Fruit fly (Drosophila melanogaster) whole organism, wandering third instar larva: Measurements from ENCODE around the gene CG5167.

Experiments
- Abd-B ChIP-seq: fragments of >200 bp; optimal IDR thresholded peaks from 2 replicates; lab custom pipeline; 2017; ENCODE audit warnings: missing biosample characterization, missing genetic modification characterization
- CG32264 ChIP-seq: fragments of 200-800 bp; sonication (Bioruptor generic); optimal IDR thresholded peaks from 2 replicates; lab custom pipeline; 2016; ENCODE audit warnings: missing biosample characterization, missing genetic modification characterization
- CG9705 ChIP-seq: fragments of 200-800 bp; sonication (Bioruptor generic); optimal IDR thresholded peaks from 2 replicates; lab custom pipeline; 2018; ENCODE audit warnings: missing biosample characterization, mild to moderate bottlenecking, missing genetic modification characterization
- CrebA ChIP-seq: fragments of 200-800 bp; sonication (Bioruptor generic); optimal IDR thresholded peaks from 2 replicates; lab custom pipeline; 2016; ENCODE audit warnings: missing biosample characterization, mild to moderate bottlenecking, missing genetic modification characterization, borderline replicate concordance
- Dfd ChIP-seq: fragments of >200 bp; optimal IDR thresholded peaks from 2 replicates; lab custom pipeline; 2017; ENCODE audit warnings: missing biosample characterization, missing genetic modification characterization
- Dif ChIP-seq: fragments of 200-275, 200-300 bp; sonication (Bioruptor generic); optimal IDR thresholded peaks from 2 replicates; lab custom pipeline; 2018; ENCODE audit warnings: missing biosample characterization, missing genetic modification characterization; ENCODE audit not compliant: partially characterized antibody
- GATAd ChIP-seq: sonication (Bioruptor generic); optimal IDR thresholded peaks from 2 replicates; lab custom pipeline; 2016; ENCODE audit warnings: missing biosample characterization, missing genetic modification characterization
- HLH106 ChIP-seq: fragments of 200-800 bp; optimal IDR thresholded peaks from 3 replicates; lab custom pipeline; 2019; ENCODE audit warnings: missing biosample characterization, mild to moderate bottlenecking, missing genetic modification characterization, moderate library complexity
- Hnf4 ChIP-seq: fragments of 200-800 bp; sonication (Bioruptor generic); optimal IDR thresholded peaks from 2 replicates; lab custom pipeline; 2016; ENCODE audit warnings: missing biosample characterization, mild to moderate bottlenecking, missing genetic modification characterization
- Hr78 ChIP-seq: fragments of >200 bp; optimal IDR thresholded peaks from 2 replicates; lab custom pipeline; 2017; ENCODE audit warnings: missing biosample characterization, missing genetic modification characterization
- Jra ChIP-seq: sonication (Bioruptor generic); optimal IDR thresholded peaks from 2 replicates; lab custom pipeline; 2016; ENCODE audit warnings: missing biosample characterization, missing genetic modification characterization
- Myc ChIP-seq: fragments of >200 bp; optimal IDR thresholded peaks from 2 replicates; lab custom pipeline; 2017
- N ChIP-seq: fragments of >200 bp; optimal IDR thresholded peaks from 2 replicates; lab custom pipeline; 2018; ENCODE audit warnings: missing biosample characterization, missing external identifiers, missing genetic modification characterization
- OdsH ChIP-seq: fragments of 200-800 bp; sonication (Bioruptor generic); optimal IDR thresholded peaks from 2 replicates; lab custom pipeline; 2016; ENCODE audit warnings: missing biosample characterization, mild to moderate bottlenecking, missing genetic modification characterization
- Rel ChIP-seq, 2 experiments: fragments of 200-800 bp; sonication (Bioruptor generic) in 1 of 2; optimal IDR thresholded peaks; 2 replicates in 1 of 2; 3 replicates in 1 of 2; lab custom pipeline; 2016 to 2019; ENCODE audit warnings: mild to moderate bottlenecking in 2 of 2, missing biosample characterization in 2 of 2, missing genetic modification characterization in 2 of 2, moderate library complexity in 1 of 2
- Sp1 ChIP-seq: fragments of 200-800 bp; sonication (Bioruptor generic); optimal IDR thresholded peaks from 3 replicates; lab custom pipeline; 2019; ENCODE audit warnings: missing biosample characterization, mild to moderate bottlenecking, missing genetic modification characterization, moderate library complexity
- Vsx2 ChIP-seq: fragments of 200-300, 225-300 bp; sonication (Bioruptor generic); optimal IDR thresholded peaks from 2 replicates; lab custom pipeline; 2018; ENCODE audit warnings: missing biosample characterization, missing genetic modification characterization; ENCODE audit not compliant: partially characterized antibody
- br ChIP-seq: fragments of 200-800 bp; sonication (Bioruptor generic); optimal IDR thresholded peaks from 2 replicates; lab custom pipeline; 2016; ENCODE audit warnings: missing biosample characterization, missing genetic modification characterization
- brk ChIP-seq: fragments of 200-800 bp; sonication (Bioruptor generic); optimal IDR thresholded peaks from 2 replicates; lab custom pipeline; 2016; ENCODE audit warnings: missing biosample characterization, mild to moderate bottlenecking, missing genetic modification characterization
- dmrt93B ChIP-seq: fragments of 200-800 bp; sonication (Bioruptor generic); optimal IDR thresholded peaks from 2 replicates; lab custom pipeline; 2018; ENCODE audit warnings: missing biosample characterization, mild to moderate bottlenecking, missing genetic modification characterization
- ey ChIP-seq: fragments of 200-800 bp; sonication (Bioruptor generic); optimal IDR thresholded peaks from 2 replicates; lab custom pipeline; 2016; ENCODE audit warnings: missing biosample characterization, missing genetic modification characterization
- fru ChIP-seq: fragments of 200-800 bp; sonication (Bioruptor generic); optimal IDR thresholded peaks from 3 replicates; lab custom pipeline; 2016; ENCODE audit warnings: missing biosample characterization, mild to moderate bottlenecking, missing genetic modification characterization
- h ChIP-seq: fragments of 200-800 bp; sonication (Bioruptor generic); optimal IDR thresholded peaks from 3 replicates; lab custom pipeline; 2016; ENCODE audit warnings: missing biosample characterization, mild to moderate bottlenecking, missing genetic modification characterization
- lola ChIP-seq: fragments of >200 bp; optimal IDR thresholded peaks from 2 replicates; lab custom pipeline; 2017; ENCODE audit warnings: missing biosample characterization, missing genetic modification characterization
- psq ChIP-seq: fragments of 200-800 bp; sonication (Bioruptor generic); optimal IDR thresholded peaks from 3 replicates; lab custom pipeline; 2017; ENCODE audit warnings: missing biosample characterization, mild to moderate bottlenecking, missing genetic modification characterization, moderate library complexity
- rgr ChIP-seq: fragments of 200-800 bp; sonication (Bioruptor generic); optimal IDR thresholded peaks from 3 replicates; lab custom pipeline; 2016; ENCODE audit warnings: missing biosample characterization, mild to moderate bottlenecking, missing genetic modification characterization
- sage ChIP-seq: fragments of 200-800 bp; sonication (Bioruptor generic); optimal IDR thresholded peaks from 2 replicates; lab custom pipeline; 2016; ENCODE audit warnings: missing biosample characterization, mild to moderate bottlenecking, missing genetic modification characterization
- tai ChIP-seq: sonication (Bioruptor generic); optimal IDR thresholded peaks from 2 replicates; lab custom pipeline; 2016; ENCODE audit warnings: missing biosample characterization, missing genetic modification characterization
- usp ChIP-seq: fragments of >200 bp; optimal IDR thresholded peaks from 2 replicates; lab custom pipeline; 2017; ENCODE audit warnings: missing biosample characterization, missing genetic modification characterization
- woc ChIP-seq: sonication (Bioruptor generic); optimal IDR thresholded peaks from 2 replicates; lab custom pipeline; 2016; ENCODE audit warnings: missing biosample characterization, mild to moderate bottlenecking, missing genetic modification characterization

The CG5167 gene

dm6 chr3R:12382563-12382962, 23.8 kb upstream of the CG5167 start, which contains the start of gene CG10035:
Gene CG10035 (minus strand): TSS chr3R:12382691.
- no peak for TF ChIP-seq br (GFP tag; lab: Kevin White, UChicago)
- no peak for TF ChIP-seq CG9705 (GFP tag; lab: Kevin White, UChicago)
- TF ChIP-seq GATAd (GFP tag; lab: Kevin White, UChicago): no peak
- TF ChIP-seq Hnf4 (GFP tag; lab: Kevin White, UChicago): no peak
- no peak for TF ChIP-seq Rel (GFP tag; optimal IDR thresholded peaks at IDR 0.05; lab: Kevin White, UChicago)
- TF ChIP-seq Rel (tag; optimal IDR thresholded peaks at IDR 0.05; lab: Kevin White, UChicago): no peak
- no peak for TF ChIP-seq psq
- no peak for TF ChIP-seq dmrt93B (GFP tag; lab: Kevin White, UChicago)
- no peak for TF ChIP-seq OdsH (GFP tag; lab: Kevin White, UChicago)
- TF ChIP-seq Vsx2 (GFP tag; lab: Kevin White, UChicago): no peak
- TF ChIP-seq usp (GFP tag; lab: Kevin White, UChicago): no peak
- TF ChIP-seq fru: no peak
- no peak for TF ChIP-seq h (GFP tag; lab: Kevin White, UChicago)
- TF ChIP-seq rgr (GFP tag; lab: Kevin White, UChicago): no peak
- TF ChIP-seq Sp1 (GFP tag; lab: Kevin White, UChicago): no peak
- TF ChIP-seq HLH106: no peak

- TF ChIP-seq HLH106 (no peak), Dfd (no peak), woc (no peak), Dif (GFP tag; lab: Kevin White, UChicago) (no peak), h (GFP tag; lab: Kevin White, UChicago) (no peak), GATAd (GFP tag; lab: Kevin White, UChicago) (no peak), N (GFP tag; lab: Kevin White, UChicago) (no peak), tai (no peak), sage (no peak), dmrt93B (GFP tag; lab: Kevin White, UChicago) (no peak), CrebA (no peak), usp (GFP tag; lab: Kevin White, UChicago) (no peak)
- TF ChIP-seq, all 38 proteins: peak for 0
Measured at dm6 chr3R:12383036-12383435, 23.3 kb upstream of the CG5167 start, which contains the start of gene GstD11. Gene GstD11 (plus strand): TSS chr3R:12383336.

- no peak for TF ChIP-seq Myc (lab: Kevin White, UChicago)
- TF ChIP-seq Rel (GFP tag; optimal IDR thresholded peaks at IDR 0.05; lab: Kevin White, UChicago): no peak
- TF ChIP-seq Rel (tag; optimal IDR thresholded peaks at IDR 0.05; lab: Kevin White, UChicago): peak; percentile 87
- TF ChIP-seq CrebA: peak; percentile 14
- TF ChIP-seq, all 38 proteins: peak for 2
Measured at dm6 chr3R:12383784-12384183, 22.5 kb upstream of the CG5167 start.

- no peak for TF ChIP-seq CG32264 (GFP tag; lab: Kevin White, UChicago)
- no peak for TF ChIP-seq psq
Measured at dm6 chr3R:12384274-12384673, 22.1 kb upstream of the CG5167 start.

dm6 chr3R:12385949-12386348, 20.4 kb upstream of the CG5167 start, which contains the start of gene Sol1:
Gene Sol1 (plus strand): TSS chr3R:12386249.
- TF ChIP-seq dmrt93B (GFP tag; lab: Kevin White, UChicago) (no peak), Abd-B (no peak), Hnf4 (GFP tag; lab: Kevin White, UChicago) (no peak), brk (no peak), usp (GFP tag; lab: Kevin White, UChicago) (no peak), Dfd (no peak), Jra (GFP tag; lab: Kevin White, UChicago) (no peak)

- TF ChIP-seq Hnf4 (GFP tag; lab: Kevin White, UChicago) (no peak), Hr78 (no peak), ey (no peak), lola (GFP tag; lab: Kevin White, UChicago) (no peak), Dif (GFP tag; lab: Kevin White, UChicago) (no peak), Vsx2 (GFP tag; lab: Kevin White, UChicago) (no peak), fru (no peak)
Measured at dm6 chr3R:12386965-12387364, 19.4 kb upstream of the CG5167 start, which contains the start of gene CG33098. Gene CG33098 (plus strand): TSS chr3R:12387188.
